Worm (Caenorhabditis elegans) whole organism, young adult: ENCODE measurements around the gene sra-27.

Experiments
- C17E4.6 ChIP-seq: fragments of 200-800 bp; sonication (Bioruptor generic); IDR thresholded peaks from 2 replicates; pipeline ENCODE4 v1.3.6; 2022; ENCODE audit warnings: missing genetic modification reagents, missing genetic modification characterization, missing compliant biosample characterization
- F49E8.2 ChIP-seq: sonication (generic microtip); optimal IDR thresholded peaks from 3 replicates; lab custom pipeline; 2017; ENCODE audit warnings: missing genetic modification characterization, mild to moderate bottlenecking, missing compliant biosample characterization, antibody characterized with exemption, moderate library complexity; ENCODE audit not compliant: insufficient read depth
- F55B11.4 ChIP-seq: sonication (generic microtip); optimal IDR thresholded peaks from 2 replicates; lab custom pipeline; 2016; ENCODE audit warnings: missing compliant biosample characterization, missing genetic modification characterization, borderline replicate concordance; ENCODE audit not compliant: insufficient read depth
- K12H6.12 ChIP-seq: fragments of 200-800 bp; sonication (Bioruptor generic); optimal IDR thresholded peaks from 2 replicates; lab custom pipeline; 2018; ENCODE audit warnings: mild to moderate bottlenecking, missing genetic modification characterization, missing compliant biosample characterization
- T26A5.8 ChIP-seq: sonication (generic microtip); optimal IDR thresholded peaks from 2 replicates; lab custom pipeline; 2016; ENCODE audit warnings: missing genetic modification characterization, missing compliant biosample characterization
- Y53F4B.3 ChIP-seq: fragments of 200-800 bp; sonication (Bioruptor generic); IDR thresholded peaks from 2 replicates; pipeline ENCODE4 v1.3.6; 2022; ENCODE audit warnings: missing genetic modification reagents, missing genetic modification characterization, missing compliant biosample characterization
- ZK185.1 ChIP-seq: sonication (generic microtip); optimal IDR thresholded peaks from 2 replicates; lab custom pipeline; 2016; ENCODE audit warnings: mild to moderate bottlenecking, missing genetic modification characterization, missing compliant biosample characterization; ENCODE audit not compliant: poor library complexity, severe bottlenecking
- ama-1 ChIP-seq, 3 experiments: fragments of 150-350 bp in 1 of 3; sonication (generic microtip) in 2 of 3; optimal IDR thresholded peaks; 2 replicates each; lab custom pipeline; 2014 to 2018; ENCODE audit warnings: missing biosample characterization in 2 of 3, missing genetic modification characterization in 2 of 3, missing genetic modification reagents in 2 of 3
- aptf-2 ChIP-seq: fragments of 200-800 bp; sonication (Bioruptor generic); conservative IDR thresholded peaks from 2 replicates; pipeline ENCODE4 v1.3.6; 2022; ENCODE audit warnings: missing genetic modification reagents, missing genetic modification characterization, missing compliant biosample characterization
- aptf-3 ChIP-seq: fragments of 200-800 bp; sonication (Bioruptor generic); IDR thresholded peaks from 2 replicates; pipeline ENCODE4 v1.3.6; 2022; ENCODE audit warnings: missing genetic modification characterization, missing compliant biosample characterization
- ceh-40 ChIP-seq: fragments of 200-800 bp; sonication (Bioruptor generic); IDR thresholded peaks from 2 replicates; pipeline ENCODE4 v1.3.6; 2022; ENCODE audit warnings: missing genetic modification characterization, missing compliant biosample characterization
- ceh-58 ChIP-seq: fragments of 200-800 bp; sonication (Bioruptor generic); IDR thresholded peaks from 2 replicates; pipeline ENCODE4 v1.3.6; 2022; ENCODE audit warnings: missing genetic modification characterization, missing compliant biosample characterization
- ceh-91 ChIP-seq: fragments of 200-800 bp; sonication (Bioruptor generic); IDR thresholded peaks from 2 replicates; pipeline ENCODE4 v1.3.6; 2022; ENCODE audit warnings: missing genetic modification reagents, missing genetic modification characterization, missing compliant biosample characterization
- chd-7 ChIP-seq: sonication (generic microtip); optimal IDR thresholded peaks from 2 replicates; lab custom pipeline; 2016; ENCODE audit warnings: mild to moderate bottlenecking, missing genetic modification characterization, moderate library complexity, missing compliant biosample characterization
- die-1 ChIP-seq: sonication (generic microtip); optimal IDR thresholded peaks from 2 replicates; lab custom pipeline; 2016; ENCODE audit warnings: missing genotype, mild to moderate bottlenecking, missing genetic modification characterization, missing compliant biosample characterization
- egl-44 ChIP-seq: fragments of 200-800 bp; sonication (Bioruptor generic); IDR thresholded peaks from 2 replicates; pipeline ENCODE4 v1.3.6; 2022; ENCODE audit warnings: missing genetic modification reagents, missing genetic modification characterization, missing compliant biosample characterization
- ets-4 ChIP-seq: fragments of 200-800 bp; sonication (Bioruptor generic); optimal IDR thresholded peaks from 2 replicates; lab custom pipeline; 2018; ENCODE audit warnings: mild to moderate bottlenecking, missing genetic modification characterization, missing compliant biosample characterization
- gei-17 ChIP-seq: fragments of 200-800 bp; sonication (Bioruptor generic); optimal IDR thresholded peaks from 2 replicates; lab custom pipeline; 2018; ENCODE audit warnings: mild to moderate bottlenecking, missing genetic modification characterization, missing compliant biosample characterization
- hlh-12 ChIP-seq: sonication (generic microtip); optimal IDR thresholded peaks from 2 replicates; lab custom pipeline; 2016; ENCODE audit warnings: missing genetic modification characterization, missing compliant biosample characterization
- hlh-26 ChIP-seq: fragments of 200-800 bp; sonication (Bioruptor generic); conservative IDR thresholded peaks from 2 replicates; pipeline ENCODE4 v1.3.6; 2022; ENCODE audit warnings: missing genetic modification reagents, missing genetic modification characterization, missing compliant biosample characterization
- hrde-1 ChIP-seq: sonication (generic microtip); optimal IDR thresholded peaks from 2 replicates; lab custom pipeline; 2016; ENCODE audit warnings: missing genetic modification characterization, mild to moderate bottlenecking, missing compliant biosample characterization, moderate library complexity, missing genotype, missing genetic modification reagents, borderline replicate concordance
- hsf-1 ChIP-seq: fragments of 200-800 bp; sonication (Bioruptor generic); IDR thresholded peaks from 2 replicates; pipeline ENCODE4 v1.3.6; 2022; ENCODE audit warnings: missing genetic modification reagents, missing genetic modification characterization, missing compliant biosample characterization
- lin-26 ChIP-seq: fragments of 200-800 bp; sonication (Bioruptor generic); IDR thresholded peaks from 2 replicates; pipeline ENCODE4 v1.3.6; 2022; ENCODE audit warnings: missing genetic modification reagents, missing genetic modification characterization, missing compliant biosample characterization
- lir-1 ChIP-seq: fragments of 200-800 bp; sonication (Bioruptor generic); conservative IDR thresholded peaks from 2 replicates; pipeline ENCODE4 v1.3.6; 2022; ENCODE audit warnings: missing genetic modification reagents, missing genetic modification characterization, missing compliant biosample characterization
- nfya-1 ChIP-seq: sonication (generic microtip); optimal IDR thresholded peaks from 2 replicates; lab custom pipeline; 2017; ENCODE audit warnings: antibody characterized with exemption, missing compliant biosample characterization, missing genetic modification characterization, borderline replicate concordance; ENCODE audit not compliant: insufficient read depth
- nhr-80 ChIP-seq: sonication (generic microtip); optimal IDR thresholded peaks from 2 replicates; lab custom pipeline; 2016; ENCODE audit warnings: missing genetic modification characterization, missing compliant biosample characterization
- nhr-90 ChIP-seq: sonication (generic microtip); optimal IDR thresholded peaks from 2 replicates; lab custom pipeline; 2016; ENCODE audit warnings: missing genotype, mild to moderate bottlenecking, missing genetic modification characterization, missing compliant biosample characterization
- pbrm-1 ChIP-seq: fragments of 200-800 bp; sonication (Bioruptor generic); IDR thresholded peaks from 2 replicates; pipeline ENCODE4 v1.3.6; 2022; ENCODE audit warnings: missing genetic modification reagents, missing genetic modification characterization, missing compliant biosample characterization
- pha-4 ChIP-seq: fragments of 150-350 bp; sonication (generic microtip); optimal IDR thresholded peaks from 2 replicates; lab custom pipeline; 2014; ENCODE audit warnings: missing biosample characterization, missing genetic modification reagents, missing genetic modification characterization
- repo-1 ChIP-seq: sonication (generic microtip); optimal IDR thresholded peaks from 2 replicates; lab custom pipeline; 2017; ENCODE audit warnings: mild to moderate bottlenecking, missing genetic modification characterization, missing compliant biosample characterization
- rpc-1 ChIP-seq, 2 experiments: fragments of 150-350 bp in 1 of 2; sonication (generic microtip) in 1 of 2; optimal IDR thresholded peaks; 2 replicates each; lab custom pipeline; 2014 to 2018; ENCODE audit warnings: missing biosample characterization in 1 of 2, missing genetic modification characterization in 1 of 2, missing genetic modification reagents in 1 of 2, missing genotype in 1 of 2
- snpc-1.1 ChIP-seq: sonication (generic microtip); optimal IDR thresholded peaks from 2 replicates; lab custom pipeline; 2017; ENCODE audit warnings: missing genetic modification characterization, mild to moderate bottlenecking, missing compliant biosample characterization, antibody characterized with exemption, moderate library complexity, missing genotype, missing genetic modification reagents; ENCODE audit not compliant: insufficient read depth
- snpc-1.3 ChIP-seq: sonication (generic microtip); optimal IDR thresholded peaks from 2 replicates; lab custom pipeline; 2017; ENCODE audit warnings: missing genetic modification characterization, mild to moderate bottlenecking, missing compliant biosample characterization, antibody characterized with exemption, moderate library complexity, missing genotype, missing genetic modification reagents; ENCODE audit not compliant: insufficient read depth
- tbx-9 ChIP-seq: sonication (generic microtip); optimal IDR thresholded peaks from 2 replicates; lab custom pipeline; 2016; ENCODE audit warnings: borderline replicate concordance, missing genetic modification characterization, inconsistent platforms, missing compliant biosample characterization
- ztf-3 ChIP-seq: fragments of 200-800 bp; sonication (Bioruptor generic); optimal IDR thresholded peaks from 2 replicates; lab custom pipeline; 2018; ENCODE audit warnings: mild to moderate bottlenecking, missing genetic modification characterization, missing compliant biosample characterization

The sra-27 gene

ce11 chrII:6521316-6521715, 47.5 kb upstream of the sra-27 start, which contains the start of gene toe-2 (continued):
- no peak for TF ChIP-seq hlh-12 (tag; lab: Kevin White, UChicago)
- no peak for TF ChIP-seq F55B11.4
- TF ChIP-seq K12H6.12 (tag; lab: Kevin White, UChicago): no peak
- no peak for TF ChIP-seq ceh-91 (GFP tag; lab: Robert Waterston, UW)

DNA sequence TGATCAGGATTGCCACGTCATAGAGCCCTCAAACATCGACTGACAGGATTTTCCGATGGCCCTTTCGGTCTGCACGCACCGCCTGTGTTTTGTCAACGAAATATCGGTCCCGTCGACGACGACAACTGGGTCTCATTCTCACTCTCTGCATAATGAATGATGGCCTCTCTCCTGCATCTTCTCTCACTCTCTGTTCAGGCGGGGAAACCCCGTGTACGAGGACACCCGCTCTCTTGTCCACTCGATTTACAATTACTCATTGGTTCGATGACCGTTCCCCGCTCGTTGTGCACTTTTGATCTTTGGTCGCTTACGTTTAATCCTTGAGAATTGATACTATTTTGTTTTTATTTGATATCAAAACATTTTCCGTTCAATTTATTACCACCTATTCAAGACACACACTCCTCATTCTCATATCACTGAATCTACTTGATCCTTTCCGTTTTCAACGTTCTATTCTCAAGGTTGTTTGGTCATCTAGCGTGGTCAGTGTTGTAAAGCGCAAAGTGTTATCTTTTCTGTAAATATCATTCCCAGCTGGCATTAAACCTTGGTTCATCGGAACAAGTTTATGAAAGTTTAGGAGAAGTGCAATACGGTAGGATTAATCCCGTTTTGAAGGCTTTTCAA, 46.1 kb upstream of the sra-27 start:
- TF ChIP-seq egl-44 (GFP tag; lab: Robert Waterston, UW) (0 out of 2 replicates have a peak, but pooled peaks have one; percentile 30), gei-17 (GFP tag; lab: Kevin White, UChicago) (no peak), ets-4 (GFP tag; lab: Kevin White, UChicago) (no peak), aptf-2 (no peak), lin-26 (0 out of 2 replicates have a peak, but pooled peaks have one; percentile 29), lir-1 (GFP tag; lab: Robert Waterston, UW) (no peak), pbrm-1 (GFP tag; lab: Robert Waterston, UW) (no peak), die-1 (tag; lab: Kevin White, UChicago) (peak; percentile 10), ceh-91 (GFP tag; lab: Robert Waterston, UW) (no peak), nhr-90 (peak; percentile 0), nhr-80 (tag; lab: Kevin White, UChicago) (peak; percentile 10)

DNA sequence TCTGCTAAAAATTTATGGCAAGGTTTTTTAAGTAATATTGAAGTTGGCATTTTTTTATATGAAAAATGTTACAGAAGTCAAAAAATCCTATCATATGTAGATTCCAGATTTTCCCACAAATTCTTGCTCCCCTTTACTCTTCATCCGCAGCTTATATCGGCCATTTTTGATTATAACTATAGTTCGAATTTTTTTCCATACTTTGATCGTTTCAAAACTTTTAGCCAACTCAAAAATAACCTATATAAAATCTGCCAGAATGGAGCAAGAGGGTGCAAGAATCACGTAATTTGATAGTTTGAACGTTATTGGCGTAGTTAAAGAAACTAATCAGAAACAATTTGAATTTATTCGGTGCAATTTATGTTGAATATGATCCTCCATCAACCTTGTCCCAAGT, 44.9 kb upstream of the sra-27 start:
- TF ChIP-seq hsf-1 (GFP tag; lab: Robert Waterston, UW): no peak

DNA sequence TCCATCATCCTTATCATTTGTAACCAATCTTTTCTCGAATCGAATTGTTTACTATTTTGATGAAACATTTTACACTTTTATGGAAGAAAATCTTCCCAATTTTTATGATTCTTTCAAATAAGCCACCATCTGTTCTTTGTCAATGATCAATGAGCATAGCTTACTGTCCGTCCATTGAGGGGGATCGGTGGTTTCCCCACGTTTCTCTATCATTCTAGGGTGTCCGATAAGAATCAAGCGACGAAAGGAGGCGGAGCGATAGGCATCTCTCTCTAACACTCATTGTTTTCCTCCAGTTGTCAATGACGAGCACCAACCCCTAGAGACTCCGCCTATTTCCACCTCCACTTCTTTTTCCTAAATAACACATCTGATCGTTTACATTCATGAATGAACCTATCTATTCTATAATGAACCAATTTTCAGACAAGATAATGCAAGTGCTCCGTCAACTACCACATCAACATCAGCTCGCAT, 44.3 kb upstream of the sra-27 start, which contains the start of gene C56E6.2:
C56E6.2 (plus strand) TSS at position 427 of the 477 bp plus-strand sequence.
- TF ChIP-seq hrde-1 (tag; lab: Kevin White, UChicago) (no peak), ZK185.1 (tag; lab: Kevin White, UChicago) (no peak), ceh-40 (GFP tag; lab: Robert Waterston, UW) (0 out of 2 replicates have a peak, but pooled peaks have one; percentile 35), nhr-80 (tag; lab: Kevin White, UChicago) (peak; percentile 43), ztf-3 (no peak)

DNA sequence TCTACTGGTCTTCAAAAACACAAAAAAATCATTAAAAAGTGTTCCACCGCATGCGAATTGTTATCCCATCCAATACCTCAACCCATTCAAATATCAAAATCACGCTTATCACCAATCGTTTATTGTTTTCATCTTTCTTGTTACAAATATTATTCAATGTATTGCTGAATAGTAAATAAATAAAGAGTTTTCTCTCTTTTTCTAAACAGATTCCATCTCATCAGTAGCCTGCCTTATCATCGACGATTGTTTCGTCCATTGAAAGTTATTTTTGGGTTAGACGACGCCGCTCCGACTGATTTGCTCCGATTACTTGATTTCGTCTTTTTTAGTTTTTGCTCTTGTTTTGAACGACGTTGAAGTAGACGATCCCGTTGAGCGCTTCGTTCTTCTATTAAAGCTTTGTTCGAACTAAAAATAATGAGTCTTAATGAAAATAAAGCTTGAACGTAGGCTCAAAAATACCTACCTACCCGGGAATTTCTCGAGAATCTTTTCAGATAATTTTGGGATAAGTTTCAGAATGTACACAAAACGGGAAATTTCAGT, 42.6 kb upstream of the sra-27 start:
- TF ChIP-seq ama-1 (optimal IDR thresholded peaks at IDR 0.05; lab: Kevin White, UChicago) (peak; percentile 14), ama-1 (GFP tag; optimal IDR thresholded peaks at IDR 0.05; lab: Kevin White, UChicago) (no peak), repo-1 (peak; percentile 19), T26A5.8 (tag; lab: Kevin White, UChicago) (no peak)
- TF ChIP-seq, all 124 proteins: peak for 2

DNA sequence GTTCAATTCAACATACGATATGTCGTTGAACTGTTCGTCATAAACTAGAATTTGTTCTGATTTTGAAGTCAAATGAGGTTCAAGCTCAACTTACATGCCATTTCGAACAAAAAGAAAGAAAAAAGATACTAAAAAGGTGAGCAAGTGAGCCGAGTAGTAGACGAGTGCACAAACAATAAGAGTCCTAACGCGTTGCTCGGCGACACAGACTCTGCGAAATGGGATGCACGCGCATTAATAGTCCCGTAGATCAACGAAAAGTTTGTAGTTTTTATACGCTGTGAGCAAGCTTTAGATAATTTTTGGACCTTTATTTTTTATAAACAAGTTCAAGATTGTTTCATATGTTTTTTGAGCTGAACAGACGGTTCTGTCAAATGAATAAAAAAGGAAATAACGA, 40.2 kb upstream of the sra-27 start, which contains the start of gene C56E6.4:
C56E6.4 (minus strand) TSS at position 101 of the 400 bp plus-strand sequence.
- TF ChIP-seq F49E8.2 (tag; lab: Kevin White, UChicago): no peak

DNA sequence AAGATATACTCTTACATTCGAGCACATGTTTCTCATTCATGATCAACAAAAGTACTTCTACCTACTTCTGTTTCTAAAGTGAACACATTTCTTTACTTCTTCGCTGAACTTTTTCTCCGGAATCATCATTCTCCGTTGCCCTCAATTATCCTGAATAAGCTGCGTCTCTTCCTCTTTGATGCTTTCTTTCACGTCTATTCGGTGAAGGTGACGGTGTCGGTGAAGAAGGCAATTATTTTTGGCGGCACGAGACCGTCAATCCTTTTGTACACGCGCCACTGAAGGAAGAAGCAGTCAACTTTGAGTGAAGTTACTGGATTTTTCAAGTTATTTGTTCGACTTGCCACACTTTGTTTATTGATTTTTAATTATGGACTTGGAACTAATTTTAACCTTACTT, 37.3 kb upstream of the sra-27 start, which contains the start of gene abch-1:
abch-1 (minus strand) TSS at position 101 of the 400 bp plus-strand sequence.
- TF ChIP-seq chd-7 (no peak), aptf-2 (no peak), hlh-26 (no peak), tbx-9 (tag; lab: Kevin White, UChicago) (no peak), rpc-1 (optimal IDR thresholded peaks at IDR 0.05; lab: Kevin White, UChicago) (no peak), rpc-1 (tag; optimal IDR thresholded peaks at IDR 0.05; lab: Kevin White, UChicago) (no peak), C17E4.6 (GFP tag; lab: Robert Waterston, UW) (no peak), snpc-1.1 (tag; lab: Kevin White, UChicago) (no peak), Y53F4B.3 (GFP tag; lab: Robert Waterston, UW) (no peak), pha-4 (tag; lab: Kevin White, UChicago) (no peak), nfya-1 (tag; lab: Kevin White, UChicago) (no peak), aptf-3 (GFP tag; lab: Robert Waterston, UW) (no peak), ceh-58 (GFP tag; lab: Robert Waterston, UW) (no peak), snpc-1.3 (tag; lab: Kevin White, UChicago) (no peak)
